Worm (Caenorhabditis elegans) whole organism, early embryonic: ENCODE results near the gene Y51H7C.13.
"Not testable (repeated sequence)": the region's sequence is repeated elsewhere in the genome, so short reads cannot be mapped to it uniquely, and the experiment has no call there.

Experiments used
- B0310.2 ChIP-seq: sonication (generic microtip); optimal IDR thresholded peaks from 2 replicates; lab custom pipeline; 2016; ENCODE audit warnings: mild to moderate bottlenecking, missing genetic modification characterization, missing compliant biosample characterization
- F13C5.2 ChIP-seq: sonication (generic microtip); optimal IDR thresholded peaks from 2 replicates; lab custom pipeline; 2017; ENCODE audit warnings: mild to moderate bottlenecking, missing genetic modification characterization, inconsistent platforms, missing compliant biosample characterization
- pes-1 ChIP-seq: fragments of 200-800 bp; sonication (Bioruptor generic); IDR thresholded peaks from 2 replicates; pipeline ENCODE4 v1.3.6; 2022; ENCODE audit warnings: missing genetic modification reagents, missing genetic modification characterization, missing compliant biosample characterization

DNA sequence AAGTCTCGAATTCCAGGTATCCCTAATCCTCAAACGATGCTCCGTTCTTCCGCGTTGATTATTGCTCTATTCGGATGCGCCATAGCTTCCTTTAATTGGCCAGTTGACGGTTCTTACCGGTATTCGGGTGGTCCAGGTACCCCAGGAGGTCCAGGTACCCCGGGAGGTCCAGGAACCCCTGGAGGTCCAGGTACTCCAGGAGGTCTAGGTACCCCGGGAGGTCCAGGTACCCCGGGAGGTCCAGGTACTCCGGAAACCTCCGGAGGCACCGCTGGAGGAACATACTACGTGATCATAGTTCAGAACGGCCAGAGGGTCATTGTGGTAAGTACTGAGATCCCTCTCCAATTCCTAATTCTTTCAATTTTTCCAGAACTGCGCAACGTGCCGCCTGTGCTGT lies 1.4 kb upstream of the Y51H7C.13 start, which contains the start of gene Y51H7C.1:
- TF ChIP-seq F13C5.2 (tag; lab: Kevin White, UChicago); pes-1 (GFP tag; lab: Robert Waterston, UW); B0310.2 (tag; lab: Kevin White, UChicago): not testable (repeated sequence)
